Worm (Caenorhabditis elegans) whole organism, L4 larva: ENCODE results near the gene fbxb-111.

ENCODE experiments used
- F49E8.2 ChIP-seq: sonication (generic microtip); optimal IDR thresholded peaks from 2 replicates; lab custom pipeline; 2016; ENCODE audit warnings: missing compliant biosample characterization, mild to moderate bottlenecking, missing genetic modification characterization, borderline replicate concordance
- ZK546.5 ChIP-seq, 2 experiments: sonication (generic microtip); optimal IDR thresholded peaks; 2 replicates each; lab custom pipeline; 2017; ENCODE audit warnings: missing biosample characterization in 2 of 2, missing genetic modification characterization in 2 of 2
- ama-1 ChIP-seq: fragments of 150-350 bp; optimal IDR thresholded peaks from 2 replicates; lab custom pipeline; 2014; ENCODE audit warnings: inconsistent platforms, mixed read lengths
- ces-1 ChIP-seq: fragments of 150-350 bp; sonication (generic microtip); optimal IDR thresholded peaks from 4 replicates; lab custom pipeline; 2014; ENCODE audit warnings: missing biosample characterization, missing genetic modification reagents, missing genetic modification characterization
- lin-13 ChIP-seq: fragments of 150-350 bp; optimal IDR thresholded peaks from 2 replicates; lab custom pipeline; 2014; ENCODE audit warnings: missing biosample characterization, missing genetic modification reagents, missing genetic modification characterization
- unc-62 ChIP-seq, 3 experiments: fragments of 150-350 bp in 1 of 3; sonication (generic microtip); optimal IDR thresholded peaks in 2 of 3; peaks in 1 of 3; 1 replicate in 1 of 3; 2 replicates in 2 of 3; lab custom pipeline; 2014 to 2017; ENCODE audit warnings: missing biosample characterization in 3 of 3, missing genetic modification characterization in 3 of 3, missing genetic modification reagents in 3 of 3, missing genotype in 1 of 3

DNA sequence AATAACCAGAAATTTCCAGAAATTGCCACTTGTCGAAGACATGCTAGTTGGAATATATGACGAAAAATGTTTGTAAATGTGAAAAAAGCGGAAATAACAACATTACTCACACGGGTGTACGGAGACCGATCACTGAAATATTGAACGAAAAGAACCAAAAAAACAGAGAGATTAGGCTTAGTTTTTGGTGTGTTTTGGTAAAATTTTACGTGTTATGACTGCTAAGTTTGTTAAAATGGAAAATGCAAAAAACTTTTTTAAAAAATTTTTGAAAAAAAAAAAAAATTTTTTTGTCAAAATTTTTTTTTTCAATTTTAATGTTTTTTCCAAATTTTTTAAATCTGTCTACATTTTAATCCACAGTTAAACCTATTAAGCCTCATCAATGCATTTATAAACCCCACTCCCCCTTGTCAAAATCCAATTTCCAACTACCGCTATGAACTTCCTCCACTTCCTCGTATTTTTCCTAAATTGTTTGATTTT is 47.7 kb upstream of the fbxb-111 start, which contains the start of the genes fut-4 and K12H6.10:
- TF ChIP-seq ZK546.5 (tag; optimal IDR thresholded peaks at IDR 0.05; lab: Kevin White, UChicago) (no peak), ama-1 (lab: Kevin White, UChicago) (no peak), lin-13 (GFP tag; lab: Kevin White, UChicago) (no peak), unc-62 (GFP tag; optimal IDR thresholded peaks at IDR 0.05 in 1 of 2; lab: Kevin White, UChicago) (no peak), unc-62 (tag; optimal IDR thresholded peaks at IDR 0.05; lab: Kevin White, UChicago) (no peak), F49E8.2 (tag; lab: Kevin White, UChicago) (no peak), ces-1 (no peak)
